Fruit fly (Drosophila melanogaster) whole organism, prepupa: ENCODE results near the gene S6kII.

Experiments
- Eip75B ChIP-seq: fragments of 200-800 bp; sonication (Bioruptor generic); optimal IDR thresholded peaks from 3 replicates; lab custom pipeline; 2016; ENCODE audit warnings: missing biosample characterization, missing genetic modification characterization
- Gug ChIP-seq: fragments of 200-800 bp; sonication (Bioruptor generic); IDR thresholded peaks from 2 replicates; pipeline ENCODE4 v1.3.6; 2022; ENCODE audit warnings: missing biosample characterization, missing genetic modification characterization
- Hr38 ChIP-seq: sonication (Bioruptor generic); optimal IDR thresholded peaks from 2 replicates; lab custom pipeline; 2016; ENCODE audit warnings: missing biosample characterization, missing genetic modification characterization
- acj6 ChIP-seq: fragments of 200-800 bp; sonication (Bioruptor generic); optimal IDR thresholded peaks from 3 replicates; lab custom pipeline; 2016; ENCODE audit warnings: missing biosample characterization, missing genetic modification characterization
- fd59A ChIP-seq: fragments of 200-800 bp; sonication (Bioruptor generic); optimal IDR thresholded peaks from 2 replicates; lab custom pipeline; 2017; ENCODE audit warnings: missing biosample characterization, mild to moderate bottlenecking, missing genetic modification characterization, missing genetic modification reagents
- spab ChIP-seq: fragments of 200-800 bp; sonication (Bioruptor generic); optimal IDR thresholded peaks from 2 replicates; lab custom pipeline; 2017; ENCODE audit warnings: missing biosample characterization, mild to moderate bottlenecking, missing genetic modification characterization, missing genetic modification reagents
- vri ChIP-seq: fragments of 200-800 bp; sonication (Bioruptor generic); optimal IDR thresholded peaks from 3 replicates; lab custom pipeline; 2016; ENCODE audit warnings: missing biosample characterization, mild to moderate bottlenecking, missing genetic modification characterization

DNA sequence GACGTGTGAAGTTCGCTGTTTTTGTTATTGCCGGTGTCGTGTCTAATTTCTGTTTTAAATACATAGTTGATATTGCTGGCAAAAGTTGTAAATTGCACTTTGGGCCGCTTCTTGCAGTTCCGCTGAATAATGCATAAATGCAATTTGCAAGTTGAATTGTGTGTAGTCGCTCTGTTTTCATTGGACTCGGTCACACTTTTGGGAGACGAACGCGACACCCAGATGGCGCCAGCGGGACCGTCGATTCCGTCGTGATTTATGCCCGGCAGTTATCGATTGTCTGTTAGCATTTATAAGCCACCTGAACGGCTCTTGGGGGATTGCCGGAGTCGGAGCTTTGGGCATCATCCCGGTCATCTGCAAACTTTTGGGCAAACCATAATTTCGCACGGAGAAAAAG is 53.1 kb downstream of the S6kII start:
- TF ChIP-seq Hr38 (GFP tag; lab: Kevin White, UChicago): no peak
- TF ChIP-seq vri (GFP tag; lab: Kevin White, UChicago): no peak
- TF ChIP-seq acj6 (GFP tag; lab: Kevin White, UChicago): no peak
- no peak for TF ChIP-seq fd59A (GFP tag; lab: Kevin White, UChicago)
- no peak for TF ChIP-seq Eip75B (GFP tag; lab: Kevin White, UChicago)
- TF ChIP-seq spab (GFP tag; lab: Kevin White, UChicago): no peak
- TF ChIP-seq Gug: no peak
